Worm (Caenorhabditis elegans) whole organism, late embryonic: ENCODE results near the gene str-7.

Experiments
- K02D7.2 ChIP-seq: sonication (generic microtip); optimal IDR thresholded peaks from 2 replicates; lab custom pipeline; 2017; ENCODE audit warnings: mild to moderate bottlenecking, missing genetic modification characterization, missing compliant biosample characterization
- ama-1 ChIP-seq: fragments of 150-350 bp; optimal IDR thresholded peaks from 2 replicates; lab custom pipeline; 2014
- ceh-18 ChIP-seq: sonication (generic microtip); optimal IDR thresholded peaks from 2 replicates; lab custom pipeline; 2016; ENCODE audit warnings: missing genetic modification characterization, missing compliant biosample characterization
- ceh-6 ChIP-seq: fragments of 200-800 bp; sonication (Bioruptor generic); optimal IDR thresholded peaks from 2 replicates; lab custom pipeline; 2018; ENCODE audit warnings: mild to moderate bottlenecking, missing genetic modification characterization, missing compliant biosample characterization
- dmd-4 ChIP-seq: sonication (generic microtip); optimal IDR thresholded peaks from 2 replicates; lab custom pipeline; 2016; ENCODE audit warnings: borderline replicate concordance, missing genetic modification characterization, missing compliant biosample characterization
- elt-4 ChIP-seq: sonication (generic microtip); optimal IDR thresholded peaks from 2 replicates; lab custom pipeline; 2016; ENCODE audit warnings: missing genetic modification characterization, missing compliant biosample characterization
- hlh-6 ChIP-seq: sonication (generic microtip); optimal IDR thresholded peaks from 2 replicates; lab custom pipeline; 2016; ENCODE audit warnings: missing genotype, missing genetic modification characterization, missing compliant biosample characterization
- nfya-1 ChIP-seq: sonication (generic microtip); optimal IDR thresholded peaks from 2 replicates; lab custom pipeline; 2017; ENCODE audit warnings: missing genetic modification characterization, mild to moderate bottlenecking, missing compliant biosample characterization, antibody characterized with exemption, moderate library complexity
- pax-1 ChIP-seq: fragments of 150-350 bp; optimal IDR thresholded peaks from 2 replicates; lab custom pipeline; 2014; ENCODE audit warnings: missing biosample characterization, missing genetic modification characterization
- pha-4 ChIP-seq: fragments of 150-350 bp; optimal IDR thresholded peaks from 2 replicates; lab custom pipeline; 2018; ENCODE audit warnings: missing biosample characterization, missing genetic modification reagents, missing genetic modification characterization
- pros-1 ChIP-seq: fragments of 150-350 bp; optimal IDR thresholded peaks from 2 replicates; lab custom pipeline; 2014; ENCODE audit warnings: missing biosample characterization, missing genetic modification reagents, missing genetic modification characterization

DNA sequence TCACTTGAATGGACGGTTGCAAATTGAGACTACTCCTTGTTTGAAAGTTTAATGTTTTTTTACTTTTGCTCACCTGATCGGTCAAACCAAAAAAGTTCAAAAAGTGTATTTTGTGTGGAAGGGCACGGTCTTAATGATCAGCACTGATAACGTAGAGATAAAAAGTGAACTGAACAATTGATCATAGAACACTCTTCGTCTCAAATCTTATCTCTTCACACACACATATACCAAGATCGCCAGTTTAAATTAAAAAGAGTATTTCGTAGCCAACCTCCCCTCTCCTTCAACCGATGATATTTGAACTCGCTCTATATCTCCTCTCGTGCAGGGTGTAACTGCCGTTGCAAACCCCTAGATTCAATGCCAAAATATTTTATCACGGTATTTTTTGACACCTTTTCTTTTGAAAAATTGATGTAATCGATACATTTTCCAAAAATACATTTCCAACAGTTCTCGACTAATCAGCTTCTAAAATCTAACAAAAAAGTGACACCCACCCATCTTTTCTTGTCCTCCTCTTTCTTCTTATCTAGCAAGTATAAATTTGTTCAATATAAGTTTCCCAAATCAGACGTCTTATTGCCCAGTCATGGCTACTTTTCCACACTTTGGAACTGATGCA lies 876 bp upstream of the str-7 start, which contains the start of gene cth-1:
- TF ChIP-seq hlh-6 (tag; lab: Kevin White, UChicago) (no peak), dmd-4 (tag; lab: Kevin White, UChicago) (no peak), ceh-18 (no peak), elt-4 (tag; lab: Kevin White, UChicago) (no peak), pha-4 (no peak), K02D7.2 (tag; lab: Kevin White, UChicago) (no peak), ceh-6 (GFP tag; lab: Kevin White, UChicago) (no peak), ama-1 (lab: Kevin White, UChicago) (no peak), pros-1 (no peak), pax-1 (tag; lab: Kevin White, UChicago) (no peak), nfya-1 (tag; lab: Kevin White, UChicago) (no peak)
